Fruit fly (Drosophila melanogaster) Kc167 (cell line): ENCODE measurements around the gene CG7914.

Experiments used
- Myc ChIP-seq: fragments of >200 bp; optimal IDR thresholded peaks from 2 replicates; lab custom pipeline; 2017; ENCODE audit warnings: missing external identifiers
- Sin3A ChIP-seq: fragments of >200 bp; optimal IDR thresholded peaks from 2 replicates; lab custom pipeline; 2018; ENCODE audit warnings: missing external identifiers
- insv ChIP-seq: fragments of >200 bp; optimal IDR thresholded peaks from 3 replicates; lab custom pipeline; 2018; ENCODE audit warnings: missing external identifiers
- psq ChIP-seq: fragments of >200 bp; optimal IDR thresholded peaks from 2 replicates; lab custom pipeline; 2017; ENCODE audit warnings: missing external identifiers
- ttk ChIP-seq: sonication (Bioruptor generic); optimal IDR thresholded peaks from 2 replicates; lab custom pipeline; 2017; ENCODE audit warnings: missing external identifiers

dm6 chrX:19164726-19165125 is 28.5 kb downstream of the CG7914 start:
- TF ChIP-seq Sin3A (lab: Kevin White, UChicago) (no peak), psq (lab: Kevin White, UChicago) (no peak), Myc (lab: Kevin White, UChicago) (no peak), insv (lab: Kevin White, UChicago) (no peak), ttk (lab: Kevin White, UChicago) (no peak)
